Fruit fly (Drosophila melanogaster) whole organism, embryonic: ENCODE measurements around the gene CG46459.

Source experiments
- CG4707 ChIP-seq: fragments of 200-800 bp; sonication (Bioruptor generic); optimal IDR thresholded peaks from 2 replicates; lab custom pipeline; 2018; ENCODE audit warnings: missing biosample characterization, mild to moderate bottlenecking, missing genetic modification characterization, moderate library complexity
- CG7357 ChIP-seq: fragments of 200-800 bp; sonication (Bioruptor generic); IDR thresholded peaks from 3 replicates; pipeline ENCODE4 v1.3.6; 2022; ENCODE audit warnings: missing biosample characterization, missing genetic modification characterization
- CTCF ChIP-seq: fragments of 200-800 bp; sonication (Bioruptor generic); optimal IDR thresholded peaks from 2 replicates; lab custom pipeline; 2017; ENCODE audit warnings: missing biosample characterization, mild to moderate bottlenecking, missing genetic modification characterization, moderate library complexity
- ara ChIP-seq: fragments of 200-800 bp; sonication (Bioruptor generic); IDR thresholded peaks from 2 replicates; pipeline ENCODE4 v1.3.6; 2022; ENCODE audit warnings: missing biosample characterization, missing genetic modification characterization
- bbx ChIP-seq: fragments of 200-800 bp; sonication (Bioruptor generic); IDR thresholded peaks from 2 replicates; pipeline ENCODE4 v1.3.6; 2022; ENCODE audit warnings: missing biosample characterization, missing genetic modification characterization; ENCODE audit not compliant: partially characterized antibody
- br ChIP-seq: fragments of >200 bp; optimal IDR thresholded peaks from 2 replicates; lab custom pipeline; 2017
- dati ChIP-seq: fragments of 200-800 bp; sonication (Bioruptor generic); IDR thresholded peaks from 2 replicates; pipeline ENCODE4 v1.3.6; 2022; ENCODE audit warnings: missing biosample characterization, missing genetic modification characterization
- peb ChIP-seq: fragments of 200-800 bp; sonication (Bioruptor generic); IDR thresholded peaks from 2 replicates; pipeline ENCODE4 v1.3.6; 2022; ENCODE audit warnings: missing biosample characterization, missing genetic modification characterization
- phol ChIP-seq: fragments of 200-800 bp; sonication (Bioruptor generic); optimal IDR thresholded peaks from 3 replicates; lab custom pipeline; 2018; ENCODE audit warnings: missing biosample characterization, mild to moderate bottlenecking, missing genetic modification characterization, moderate library complexity
- run ChIP-seq: fragments of 200-800 bp; sonication (Bioruptor generic); optimal IDR thresholded peaks from 3 replicates; lab custom pipeline; 2018; ENCODE audit warnings: missing biosample characterization, mild to moderate bottlenecking, missing genetic modification characterization

DNA sequence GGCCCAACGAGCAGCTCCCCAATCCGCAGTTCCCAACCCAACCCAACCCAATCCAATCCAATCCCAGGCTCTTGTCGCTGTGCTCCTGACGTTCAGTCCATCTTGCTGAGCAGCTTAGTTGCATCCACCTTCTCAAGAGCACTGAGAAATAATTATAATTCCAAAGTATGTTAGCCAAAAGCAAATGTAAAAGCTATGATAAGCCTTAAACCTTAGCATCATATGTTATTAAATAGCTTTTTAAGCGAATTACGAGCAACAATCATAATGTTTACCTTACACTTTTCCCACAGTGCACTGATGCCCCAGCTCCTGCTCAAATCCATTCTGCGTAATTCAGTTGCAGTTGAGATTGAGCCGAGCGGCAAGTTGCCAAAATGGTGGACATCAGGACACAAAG, 26.5 kb upstream of the CG46459 start:
- TF ChIP-seq bbx (no peak), br (lab: Kevin White, UChicago) (no peak), dati (GFP tag; lab: Robert Waterston, UW) (no peak), CTCF (GFP tag; lab: Kevin White, UChicago) (no peak), phol (tag; lab: Kevin White, UChicago) (no peak), run (tag; lab: Kevin White, UChicago) (no peak), CG4707 (GFP tag; lab: Kevin White, UChicago) (no peak), CG7357 (no peak), peb (GFP tag; lab: Robert Waterston, UW) (no peak), ara (no peak)
